Worm (Caenorhabditis elegans) whole organism, late embryonic: Measurements from ENCODE around the gene C25F6.1.

Experiments used
- ceh-34 ChIP-seq: sonication (generic microtip); optimal IDR thresholded peaks from 2 replicates; lab custom pipeline; 2016; ENCODE audit warnings: mild to moderate bottlenecking, missing genetic modification characterization, missing compliant biosample characterization
- ceh-9 ChIP-seq: sonication (generic microtip); optimal IDR thresholded peaks from 2 replicates; lab custom pipeline; 2016; ENCODE audit warnings: mild to moderate bottlenecking, missing genetic modification characterization, inconsistent platforms, missing compliant biosample characterization
- dve-1 ChIP-seq: sonication (generic microtip); optimal IDR thresholded peaks from 2 replicates; lab custom pipeline; 2017; ENCODE audit warnings: antibody characterized with exemption, mild to moderate bottlenecking, missing genetic modification characterization, missing compliant biosample characterization
- fkh-10 ChIP-seq: fragments of 150-350 bp; optimal IDR thresholded peaks from 2 replicates; lab custom pipeline; 2014; ENCODE audit warnings: missing biosample characterization, missing genetic modification reagents, missing genetic modification characterization
- lin-11 ChIP-seq: fragments of 200-800 bp; sonication (Bioruptor generic); optimal IDR thresholded peaks from 2 replicates; lab custom pipeline; 2018; ENCODE audit warnings: mild to moderate bottlenecking, missing genetic modification characterization, missing compliant biosample characterization
- nhr-232 ChIP-seq: sonication (generic microtip); optimal IDR thresholded peaks from 2 replicates; lab custom pipeline; 2016; ENCODE audit warnings: missing genetic modification characterization, missing compliant biosample characterization
- npax-4 ChIP-seq: sonication (generic microtip); optimal IDR thresholded peaks from 2 replicates; lab custom pipeline; 2016; ENCODE audit warnings: missing genetic modification characterization, missing compliant biosample characterization
- sdc-2 ChIP-seq: sonication (generic microtip); optimal IDR thresholded peaks from 2 replicates; lab custom pipeline; 2016; ENCODE audit warnings: missing genotype, missing genetic modification characterization, missing compliant biosample characterization

- TF ChIP-seq fkh-10 (GFP tag; lab: Kevin White, UChicago) (no peak), dve-1 (no peak), npax-4 (tag; lab: Kevin White, UChicago) (no peak), ceh-34 (tag; lab: Kevin White, UChicago) (no peak), nhr-232 (tag; lab: Kevin White, UChicago) (no peak), sdc-2 (tag; lab: Kevin White, UChicago) (no peak), lin-11 (no peak), ceh-9 (tag; lab: Kevin White, UChicago) (no peak)
Measured at ce11 chrX:5485284-5485927, 881 bp upstream of the C25F6.1 start.
